Worm (Caenorhabditis elegans) whole organism, L4 larva: ENCODE measurements around the gene Y97E10AR.6.

Experiments
- T26A8.4 ChIP-seq: fragments of 200-800 bp; sonication (Bioruptor generic); IDR thresholded peaks from 2 replicates; pipeline ENCODE4 v1.3.6; 2022; ENCODE audit warnings: missing genetic modification characterization, missing compliant biosample characterization
- lin-1 ChIP-seq: fragments of 200-800 bp; sonication (Bioruptor generic); IDR thresholded peaks from 2 replicates; pipeline ENCODE4 v1.3.6; 2022; ENCODE audit warnings: missing genetic modification reagents, missing genetic modification characterization, missing compliant biosample characterization

ce11 chrV:8041336-8041868 lies 27.7 kb upstream of the Y97E10AR.6 start:
- TF ChIP-seq T26A8.4 (GFP tag; lab: Robert Waterston, UW) = no peak
- TF ChIP-seq lin-1 (GFP tag; lab: Robert Waterston, UW) = no peak
